Fruit fly (Drosophila melanogaster) whole organism, prepupa: ENCODE results near the gene MED15.

Experiments
- CG31627 ChIP-seq: fragments of 200-800 bp; sonication (Bioruptor generic); optimal IDR thresholded peaks from 3 replicates; lab custom pipeline; 2016; ENCODE audit warnings: missing biosample characterization, missing genetic modification characterization
- Eip78C ChIP-seq: fragments of 200-800 bp; sonication (Bioruptor generic); peaks from one replicate; lab custom pipeline; 2016; ENCODE audit warnings: missing biosample characterization, missing genetic modification characterization
- Lpt ChIP-seq: fragments of 200-800 bp; sonication (Bioruptor generic); optimal IDR thresholded peaks from 3 replicates; lab custom pipeline; 2016; ENCODE audit warnings: missing biosample characterization, missing genetic modification characterization
- Sox102F ChIP-seq: fragments of 200-800 bp; sonication (Bioruptor generic); optimal IDR thresholded peaks from 2 replicates; lab custom pipeline; 2016; ENCODE audit warnings: missing biosample characterization, mild to moderate bottlenecking, missing genetic modification characterization
- ss ChIP-seq, 2 experiments: fragments of 200-800 bp; sonication (Bioruptor generic); optimal IDR thresholded peaks; 2 replicates in 1 of 2; 3 replicates in 1 of 2; lab custom pipeline; 2017 to 2018; ENCODE audit warnings: mild to moderate bottlenecking in 2 of 2, missing biosample characterization in 2 of 2, missing genetic modification characterization in 2 of 2, moderate library complexity in 1 of 2

DNA sequence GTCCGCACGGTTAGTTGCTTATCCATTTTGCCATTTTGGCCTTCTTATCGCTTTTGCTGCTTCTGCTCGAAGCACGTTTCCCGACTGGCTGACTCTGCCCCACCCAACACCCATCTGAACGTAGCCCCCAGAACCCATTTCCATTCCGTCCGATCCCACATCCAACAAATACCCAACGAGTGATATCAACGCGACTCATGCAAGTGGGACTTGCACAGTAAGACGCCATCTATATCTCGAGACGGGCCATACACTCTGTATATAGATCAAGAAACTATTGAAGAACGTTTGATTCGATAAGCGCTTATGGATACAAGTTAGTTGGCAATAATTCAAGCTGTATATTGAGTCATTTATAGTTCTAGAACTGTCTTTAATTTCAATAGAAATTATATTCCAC, 19.4 kb downstream of the MED15 start:
- TF ChIP-seq CG31627 (no peak), Lpt (GFP tag; lab: Kevin White, UChicago) (no peak), ss (GFP tag; optimal IDR thresholded peaks at IDR 0.05; lab: Kevin White, UChicago) (no peak), Sox102F (no peak), Eip78C (GFP tag; lab: Kevin White, UChicago) (no peak)
